Fruit fly (Drosophila melanogaster): ENCODE data around the gene Vha68-2.

Vha68-2 gene

DNA sequence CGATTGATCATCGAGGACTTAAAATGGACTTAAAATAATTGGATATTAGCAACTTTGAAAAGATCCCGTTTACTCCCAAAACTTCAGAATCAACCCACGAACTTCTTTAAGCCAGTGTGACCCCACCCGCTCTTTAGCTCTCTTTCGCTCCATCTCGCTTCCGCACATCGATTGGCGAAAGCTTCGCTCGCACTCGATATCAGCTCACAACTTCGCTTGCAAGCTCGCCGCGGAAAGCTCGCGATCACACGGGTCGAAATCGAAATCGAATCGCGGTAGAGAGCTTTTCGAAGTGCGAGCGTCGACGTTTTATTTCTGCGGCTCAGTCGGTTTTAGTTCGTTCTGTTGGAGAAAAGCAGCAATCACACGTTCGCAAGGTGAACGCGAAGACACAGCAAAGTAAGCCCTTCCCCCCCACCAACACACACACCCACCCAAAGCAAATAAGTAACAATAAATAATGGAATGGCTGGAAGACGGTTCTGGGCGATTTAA lies at the start of gene Vha68-2:
Vha68-2 (plus strand) TSS at position 278 of the 495 bp plus-strand sequence.
- TF ChIP-seq CG8301 (tag; optimal IDR thresholded peaks at IDR 0.05) (no peak), Snoo (tag; optimal IDR thresholded peaks at IDR 0.05) (peak; percentile 73), CG13204 (GFP tag; optimal IDR thresholded peaks at IDR 0.05) (no peak), CG34367 (tag; optimal IDR thresholded peaks at IDR 0.05) (peak; percentile 38), Ets98B (GFP tag; IDR thresholded peaks at IDR 0.05) (peak; percentile 25; the same call in 1 of the 2 replicates), CG12605 (GFP tag; IDR thresholded peaks at IDR 0.05) (peak; percentile 61), CG15710 (tag; optimal IDR thresholded peaks at IDR 0.05) (peak; percentile 40), CG8159 (tag; optimal IDR thresholded peaks at IDR 0.05) (no peak), CG14655 (GFP tag; optimal IDR thresholded peaks at IDR 0.05) (no peak), D1 (tag; optimal IDR thresholded peaks at IDR 0.05) (peak; percentile 55), fd96Ca (GFP tag; IDR thresholded peaks at IDR 0.05) (peak; percentile 51; the same call in 1 of the 3 replicates), CG32121 (GFP tag; IDR thresholded peaks at IDR 0.05) (peak; percentile 52; the same call in 1 of the 2 replicates), CG9948 (tag; optimal IDR thresholded peaks at IDR 0.05) (no peak), CG4496 (GFP tag; IDR thresholded peaks at IDR 0.05) (peak; percentile 73)

DNA sequence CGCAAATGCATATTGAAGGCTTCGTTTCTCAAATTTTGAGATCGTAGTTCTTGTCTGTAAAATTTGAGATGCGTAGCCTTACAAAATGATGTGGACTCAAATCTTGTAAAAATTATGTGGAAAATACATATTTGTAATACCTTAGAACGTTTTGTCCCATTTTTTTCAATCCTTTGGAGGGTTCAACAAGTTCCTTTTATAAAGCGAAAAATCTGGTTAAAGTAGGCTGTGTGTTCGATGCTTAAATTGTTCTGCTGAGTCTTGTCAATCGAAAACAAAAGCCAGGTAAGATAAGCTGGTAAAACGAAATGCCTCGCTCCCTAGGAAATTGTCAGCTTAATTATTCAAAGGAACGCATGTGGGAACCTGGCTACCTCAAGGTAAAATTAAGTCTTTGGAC lies 48.8 kb upstream of the Vha68-2 start, which contains the start of gene ACXE:
ACXE (plus strand) TSS at position 301 of the 400 bp plus-strand sequence.
- TF ChIP-seq CG4496 (GFP tag; IDR thresholded peaks at IDR 0.05): no peak
- no peak for TF ChIP-seq rn (GFP tag; IDR thresholded peaks at IDR 0.05)
- no peak for TF ChIP-seq CG13204 (GFP tag; optimal IDR thresholded peaks at IDR 0.05)
- TF ChIP-seq CG8159 (tag; optimal IDR thresholded peaks at IDR 0.05): no peak
- TF ChIP-seq D1 (tag; optimal IDR thresholded peaks at IDR 0.05): no peak
- TF ChIP-seq CG10348 (GFP tag; IDR thresholded peaks at IDR 0.05): no peak
- TF ChIP-seq CG12605 (GFP tag; IDR thresholded peaks at IDR 0.05): no peak
- no peak for TF ChIP-seq Pif1A (GFP tag; optimal IDR thresholded peaks at IDR 0.05)
- TF ChIP-seq CG9948 (tag; optimal IDR thresholded peaks at IDR 0.05): no peak
- TF ChIP-seq Ets98B (GFP tag; IDR thresholded peaks at IDR 0.05): no peak
- no peak for TF ChIP-seq CG15710 (tag; optimal IDR thresholded peaks at IDR 0.05)
- TF ChIP-seq CG14655 (GFP tag; optimal IDR thresholded peaks at IDR 0.05): no peak
- no peak for TF ChIP-seq fd96Ca (GFP tag; IDR thresholded peaks at IDR 0.05)
- no peak for TF ChIP-seq CG32121 (GFP tag; IDR thresholded peaks at IDR 0.05)
- TF ChIP-seq Snoo (tag; optimal IDR thresholded peaks at IDR 0.05): no peak
- no peak for TF ChIP-seq CG17806 (tag; optimal IDR thresholded peaks at IDR 0.05)
- TF ChIP-seq CG34367 (tag; optimal IDR thresholded peaks at IDR 0.05): no peak

- TF ChIP-seq Ets98B (GFP tag; IDR thresholded peaks at IDR 0.05): no peak
- TF ChIP-seq CG14655 (GFP tag; optimal IDR thresholded peaks at IDR 0.05): peak; percentile 42
- TF ChIP-seq CG34367 (tag; optimal IDR thresholded peaks at IDR 0.05): peak; percentile 27
- peak; percentile 66 for TF ChIP-seq CG8159 (tag; optimal IDR thresholded peaks at IDR 0.05)
- TF ChIP-seq rn (GFP tag; IDR thresholded peaks at IDR 0.05): no peak
Measured at dm6 chr2L:12932996-12933395, 41.1 kb upstream of the Vha68-2 start.

DNA sequence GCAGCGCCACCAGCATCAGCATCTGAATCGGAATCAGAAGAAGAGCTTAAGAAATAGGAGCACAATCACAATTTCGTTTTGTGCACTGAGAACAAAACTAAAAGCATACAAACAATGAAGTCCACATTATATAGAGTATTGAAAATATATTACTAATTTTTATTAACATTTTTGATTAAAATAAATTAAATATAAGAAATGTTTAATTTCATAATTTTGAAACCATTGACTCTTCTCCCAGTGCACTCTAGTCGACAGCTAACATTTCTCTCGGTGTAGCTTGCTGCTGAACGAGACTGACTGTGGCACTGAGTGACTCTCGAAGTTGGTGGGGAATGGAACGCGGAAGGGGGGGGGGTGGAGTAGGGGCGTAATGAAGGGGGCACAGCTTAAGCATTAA lies 23.4 kb upstream of the Vha68-2 start:
- no peak for TF ChIP-seq Ets98B (GFP tag; IDR thresholded peaks at IDR 0.05)
- no peak for TF ChIP-seq EcR (GFP tag; optimal IDR thresholded peaks at IDR 0.05)
- no peak for TF ChIP-seq CG13204 (GFP tag; optimal IDR thresholded peaks at IDR 0.05)
- no peak for TF ChIP-seq CG8159 (tag; optimal IDR thresholded peaks at IDR 0.05)
- TF ChIP-seq CG34367 (tag; optimal IDR thresholded peaks at IDR 0.05): no peak
- no peak for TF ChIP-seq fd96Ca (GFP tag; IDR thresholded peaks at IDR 0.05)
- TF ChIP-seq CG15710 (tag; optimal IDR thresholded peaks at IDR 0.05): no peak
- TF ChIP-seq gl (tag; optimal IDR thresholded peaks at IDR 0.05): no peak
- no peak for TF ChIP-seq CG12605 (GFP tag; IDR thresholded peaks at IDR 0.05)
- TF ChIP-seq CG17806 (tag; optimal IDR thresholded peaks at IDR 0.05): no peak
- no peak for TF ChIP-seq CG9948 (tag; optimal IDR thresholded peaks at IDR 0.05)
- TF ChIP-seq CG4496 (GFP tag; IDR thresholded peaks at IDR 0.05): no peak
- TF ChIP-seq CG14655 (GFP tag; optimal IDR thresholded peaks at IDR 0.05): no peak
- TF ChIP-seq CG10348 (GFP tag; IDR thresholded peaks at IDR 0.05): no peak
- no peak for TF ChIP-seq rn (GFP tag; IDR thresholded peaks at IDR 0.05)
- TF ChIP-seq CG8301 (tag; optimal IDR thresholded peaks at IDR 0.05): no peak

DNA sequence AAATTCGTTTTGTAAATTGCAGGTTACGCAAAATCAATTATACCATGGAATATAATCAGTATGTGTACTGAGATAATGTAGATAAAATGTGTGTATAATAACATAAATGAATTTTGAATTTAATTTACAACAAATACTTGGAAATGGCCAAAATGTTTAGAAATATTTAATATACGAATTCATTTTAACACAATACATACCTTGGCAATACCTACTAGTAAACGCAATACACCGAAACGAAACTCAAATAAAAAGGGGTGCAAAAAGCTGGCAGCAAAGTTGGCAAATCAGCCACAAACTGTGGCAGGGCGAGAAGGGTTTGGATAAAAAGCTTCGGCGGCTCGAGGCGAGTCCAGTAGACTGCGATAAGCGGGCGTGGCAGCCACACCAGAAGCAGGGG lies 7.8 kb upstream of the Vha68-2 start, which contains the start of gene CG16800:
CG16800 (plus strand) TSS at position 301 of the 400 bp plus-strand sequence.
- TF ChIP-seq EcR (GFP tag; optimal IDR thresholded peaks at IDR 0.05) (no peak), Snoo (tag; optimal IDR thresholded peaks at IDR 0.05) (no peak), CG4496 (GFP tag; IDR thresholded peaks at IDR 0.05) (no peak), CG12605 (GFP tag; IDR thresholded peaks at IDR 0.05) (no peak), CG8159 (tag; optimal IDR thresholded peaks at IDR 0.05) (no peak), Pif1A (GFP tag; optimal IDR thresholded peaks at IDR 0.05) (no peak), CG15710 (tag; optimal IDR thresholded peaks at IDR 0.05) (no peak), CG10348 (GFP tag; IDR thresholded peaks at IDR 0.05) (no peak), fd96Ca (GFP tag; IDR thresholded peaks at IDR 0.05) (no peak), CG32121 (GFP tag; IDR thresholded peaks at IDR 0.05) (no peak), D1 (tag; optimal IDR thresholded peaks at IDR 0.05) (no peak)

dm6 chr2L:12969569-12969968 lies 4.6 kb upstream of the Vha68-2 start:
- TF ChIP-seq CG14655 (GFP tag; optimal IDR thresholded peaks at IDR 0.05): no peak
- no peak for TF ChIP-seq EcR (GFP tag; optimal IDR thresholded peaks at IDR 0.05)
- TF ChIP-seq Snoo (tag; optimal IDR thresholded peaks at IDR 0.05): no peak
- TF ChIP-seq CG8159 (tag; optimal IDR thresholded peaks at IDR 0.05): no peak
- TF ChIP-seq CG10348 (GFP tag; IDR thresholded peaks at IDR 0.05): no peak
- no peak for TF ChIP-seq gl (tag; optimal IDR thresholded peaks at IDR 0.05)
- TF ChIP-seq CG12605 (GFP tag; IDR thresholded peaks at IDR 0.05): no peak
- TF ChIP-seq CG32121 (GFP tag; IDR thresholded peaks at IDR 0.05): no peak
- TF ChIP-seq CG15710 (tag; optimal IDR thresholded peaks at IDR 0.05): no peak
- TF ChIP-seq rn (GFP tag; IDR thresholded peaks at IDR 0.05): no peak
- TF ChIP-seq Pif1B (GFP tag; optimal IDR thresholded peaks at IDR 0.05): no peak
- TF ChIP-seq Pif1A (GFP tag; optimal IDR thresholded peaks at IDR 0.05): no peak
